Worm (Caenorhabditis elegans): ENCODE measurements around the gene F55G7.5.
A peak's percentile ranks its signal among the peaks of the same experiment; 100 is the strongest.
"Not testable (repeated sequence)": the region's sequence is repeated elsewhere in the genome, so short reads cannot be mapped to it uniquely, and the experiment has no call there.

F55G7.5 gene

DNA sequence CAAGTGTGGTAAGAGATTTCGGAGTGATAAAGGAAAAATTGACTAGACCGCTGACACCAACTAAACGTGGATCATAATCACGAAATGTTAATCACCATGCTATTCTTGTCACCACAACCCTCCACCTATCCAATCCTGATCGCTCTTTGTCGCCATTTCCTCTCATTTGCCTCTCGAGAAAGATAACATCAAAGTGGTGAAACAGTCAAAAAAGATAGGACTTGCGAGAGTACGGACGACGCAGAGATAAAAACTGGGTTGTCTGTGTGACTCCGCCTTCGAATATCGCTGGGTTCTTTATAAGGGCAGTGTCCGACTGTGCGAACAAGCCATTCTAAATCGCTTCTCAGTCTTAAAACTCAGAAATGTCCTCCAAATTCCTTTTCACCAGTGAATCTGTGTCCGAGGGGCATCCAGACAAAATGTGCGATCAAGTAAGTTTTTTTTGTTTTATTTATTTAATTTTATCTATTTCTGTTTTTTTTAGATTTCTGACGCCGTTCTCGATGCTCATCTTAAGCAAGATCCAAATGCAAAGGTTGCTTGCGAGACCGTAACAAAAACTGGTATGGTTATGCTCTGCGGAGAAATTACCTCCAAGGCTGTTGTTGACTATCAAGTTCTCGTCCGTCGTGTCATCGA, 27.1 kb upstream of the F55G7.5 start, which contains the start of gene sams-1:
sams-1 (plus strand) TSS at position 300 of the 642 bp plus-strand sequence.
- TF ChIP-seq elt-1 (tag; optimal IDR thresholded peaks at IDR 0.05; ENCODE audit: borderline replicate concordance, insufficient read depth): peak; percentile 75
- no peak for TF ChIP-seq ham-2 (GFP tag; optimal IDR thresholded peaks at IDR 0.05)

DNA sequence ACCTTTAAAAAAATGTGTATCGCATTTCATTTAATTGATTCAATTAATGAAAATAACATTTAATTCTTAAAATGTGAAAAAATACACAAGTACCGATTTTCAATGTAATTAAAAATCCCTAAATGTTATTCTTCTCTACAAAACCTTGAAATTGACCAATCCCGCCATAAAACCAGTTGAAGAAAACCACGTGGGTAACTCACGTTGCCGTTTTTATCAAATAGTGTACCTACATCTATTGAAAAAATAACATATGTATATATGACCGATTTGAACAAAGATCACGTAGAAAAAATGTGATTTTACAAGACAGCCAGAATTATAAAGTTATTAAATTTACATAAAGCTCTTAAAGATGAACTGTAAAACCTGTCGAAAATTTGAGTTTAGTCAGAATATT, 26.4 kb upstream of the F55G7.5 start:
- TF ChIP-seq lsy-2 (tag; optimal IDR thresholded peaks at IDR 0.05): no peak
- TF ChIP-seq ztf-11 (tag; optimal IDR thresholded peaks at IDR 0.05): no peak
- TF ChIP-seq unc-120 (tag; optimal IDR thresholded peaks at IDR 0.05; ENCODE audit: poor library complexity, severe bottlenecking): no peak
- no peak for TF ChIP-seq elt-1 (tag; optimal IDR thresholded peaks at IDR 0.05; ENCODE audit: borderline replicate concordance, insufficient read depth)
- TF ChIP-seq nhr-76 (tag; optimal IDR thresholded peaks at IDR 0.05): no peak
- TF ChIP-seq sem-2 (GFP tag; optimal IDR thresholded peaks at IDR 0.05): no peak
- TF ChIP-seq unc-39 (tag; optimal IDR thresholded peaks at IDR 0.05): no peak
- no peak for TF ChIP-seq ces-1 (GFP tag; optimal IDR thresholded peaks at IDR 0.05)
- no peak for TF ChIP-seq bed-3 (GFP tag; optimal IDR thresholded peaks at IDR 0.05)
- no peak for TF ChIP-seq nhr-12 (tag; optimal IDR thresholded peaks at IDR 0.05)
- TF ChIP-seq cnd-1 (tag; optimal IDR thresholded peaks at IDR 0.05): no peak
- TF ChIP-seq pha-4 (tag; optimal IDR thresholded peaks at IDR 0.05): no peak

DNA sequence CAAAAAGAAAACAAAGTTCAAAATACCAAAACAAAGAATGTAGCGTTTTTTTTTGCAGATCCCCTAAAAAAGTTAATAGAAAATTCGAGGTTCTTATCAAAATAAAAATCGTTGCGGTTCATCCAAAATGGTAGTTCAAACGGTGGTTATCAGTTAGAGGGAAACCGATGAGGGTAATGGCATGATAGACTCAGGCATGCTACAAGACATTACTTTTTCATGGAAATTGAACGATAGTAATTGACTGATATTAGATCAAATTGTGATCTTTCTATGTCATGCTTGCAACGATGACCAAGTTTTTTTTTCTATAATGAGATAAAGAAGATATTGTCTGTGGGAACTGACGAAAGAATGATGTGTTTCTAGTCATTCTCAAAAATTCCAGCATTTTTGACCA, 25.8 kb upstream of the F55G7.5 start:
- TF ChIP-seq M03D4.4 (tag; optimal IDR thresholded peaks at IDR 0.05) (no peak), nhr-76 (tag; optimal IDR thresholded peaks at IDR 0.05) (no peak), pha-4 (tag; optimal IDR thresholded peaks at IDR 0.05) (no peak), ces-1 (GFP tag; optimal IDR thresholded peaks at IDR 0.05) (no peak), zip-8 (tag; optimal IDR thresholded peaks at IDR 0.05) (no peak), mab-5 (tag; optimal IDR thresholded peaks at IDR 0.05) (no peak), ztf-11 (tag; optimal IDR thresholded peaks at IDR 0.05) (no peak), ceh-43 (GFP tag; optimal IDR thresholded peaks at IDR 0.05) (no peak), mls-2 (tag; optimal IDR thresholded peaks at IDR 0.05) (no peak), lsy-2 (tag; optimal IDR thresholded peaks at IDR 0.05) (no peak), sptf-1 (tag; optimal IDR thresholded peaks at IDR 0.05) (no peak), mep-1 (tag; optimal IDR thresholded peaks at IDR 0.05) (no peak)

DNA sequence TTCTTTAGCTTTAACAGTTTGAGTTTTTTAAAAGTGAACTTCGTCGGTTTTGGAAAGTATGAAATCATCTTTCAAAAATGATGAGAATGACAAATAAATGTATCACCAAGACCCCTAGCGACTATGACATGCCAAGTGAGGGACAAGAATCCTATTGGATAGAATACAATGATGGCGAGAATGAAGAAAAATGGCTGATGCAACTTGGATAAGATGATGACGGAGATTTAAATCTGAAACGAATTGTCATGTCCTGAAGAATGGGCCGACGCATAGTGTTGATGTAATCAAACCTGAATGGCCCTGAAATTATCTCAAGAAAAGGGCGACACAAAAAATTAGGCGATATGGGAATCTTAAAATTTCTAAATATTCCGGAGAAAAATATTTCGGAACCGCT, 24.9 kb upstream of the F55G7.5 start:
- TF ChIP-seq unc-62 (GFP tag; optimal IDR thresholded peaks at IDR 0.05): peak; percentile 21
- peak; percentile 91 for TF ChIP-seq elt-1 (tag; optimal IDR thresholded peaks at IDR 0.05; ENCODE audit: borderline replicate concordance, insufficient read depth)
- TF ChIP-seq elt-3 (tag; optimal IDR thresholded peaks at IDR 0.05): no peak

DNA sequence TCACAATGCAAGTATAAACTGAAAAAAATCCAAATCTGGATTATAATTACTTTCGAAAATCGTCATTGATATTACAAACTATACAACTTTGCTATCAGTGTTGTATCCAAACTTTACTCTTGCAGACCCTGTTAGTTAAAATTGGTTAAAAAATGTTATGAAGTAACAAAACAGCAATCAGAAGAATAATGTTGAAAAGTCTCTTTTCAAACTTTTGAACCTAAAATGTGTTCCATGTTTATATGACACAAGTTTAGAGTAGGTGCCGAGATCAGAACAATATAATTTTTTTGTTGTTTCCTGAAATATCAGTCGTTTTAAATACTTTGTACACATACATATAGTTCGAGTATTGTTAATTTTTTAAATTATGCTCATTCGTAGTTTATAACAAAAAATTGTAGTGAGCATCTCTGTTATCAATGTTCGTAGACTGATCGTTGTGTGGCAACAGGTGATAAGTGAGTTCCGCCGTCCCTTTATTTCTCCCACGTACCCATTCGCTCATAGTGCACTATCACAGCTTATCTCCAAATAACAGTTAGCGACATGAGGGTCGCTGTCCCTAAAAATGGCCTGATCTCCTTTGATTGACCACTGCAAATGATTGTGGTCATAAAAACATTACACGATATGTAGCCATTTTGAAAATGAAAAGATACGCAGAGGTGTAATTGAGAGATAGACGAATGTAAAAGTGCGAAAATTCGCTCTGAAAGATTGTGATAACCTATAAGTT, 23.5 kb upstream of the F55G7.5 start:
- TF ChIP-seq mab-5 (tag; optimal IDR thresholded peaks at IDR 0.05): no peak
- no peak for TF ChIP-seq sptf-1 (tag; optimal IDR thresholded peaks at IDR 0.05)
- no peak for TF ChIP-seq ham-2 (GFP tag; optimal IDR thresholded peaks at IDR 0.05)
- TF ChIP-seq ces-1 (GFP tag; optimal IDR thresholded peaks at IDR 0.05): no peak
- no peak for TF ChIP-seq flh-1 (GFP tag; optimal IDR thresholded peaks at IDR 0.05)
- no peak for TF ChIP-seq cnd-1 (tag; optimal IDR thresholded peaks at IDR 0.05)
- no peak for TF ChIP-seq nhr-2 (tag; optimal IDR thresholded peaks at IDR 0.05)
- TF ChIP-seq mls-2 (tag; optimal IDR thresholded peaks at IDR 0.05): no peak
- TF ChIP-seq zip-8 (tag; optimal IDR thresholded peaks at IDR 0.05): no peak
- TF ChIP-seq ceh-83 (GFP tag; optimal IDR thresholded peaks at IDR 0.05): no peak
- no peak for TF ChIP-seq snpc-4 (tag; optimal IDR thresholded peaks at IDR 0.05)
- no peak for TF ChIP-seq lin-13 (tag; optimal IDR thresholded peaks at IDR 0.05)

DNA sequence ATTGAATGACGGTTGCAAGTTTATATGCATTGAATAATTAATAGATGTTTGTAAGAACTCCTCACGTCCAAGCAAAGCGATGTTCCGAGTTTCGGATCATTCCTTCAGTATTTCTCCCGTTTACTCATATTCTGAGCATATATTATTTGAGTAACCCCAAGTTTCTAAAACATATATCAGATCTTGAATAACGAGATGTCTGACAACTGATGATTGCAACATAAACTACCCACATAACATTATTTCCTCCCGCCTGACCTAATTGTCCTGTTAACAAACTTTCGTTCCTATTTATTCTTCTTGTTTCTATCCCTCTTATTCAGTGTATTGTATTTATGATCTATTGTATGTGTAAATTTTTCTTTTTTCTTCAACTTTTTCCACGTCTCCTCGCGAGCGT, 22.4 kb upstream of the F55G7.5 start, which contains the start of gene C49F5.13:
C49F5.13 (plus strand) TSS at position 301 of the 400 bp plus-strand sequence.
- TF ChIP-seq flh-1 (GFP tag; optimal IDR thresholded peaks at IDR 0.05); sem-2 (GFP tag; optimal IDR thresholded peaks at IDR 0.05); blmp-1 (tag; optimal IDR thresholded peaks at IDR 0.05): not testable (repeated sequence)
